Fruit fly (Drosophila melanogaster) whole organism, prepupa: ENCODE measurements around the gene CG8051.

Experiments
- CG10669 ChIP-seq: fragments of 200-800 bp; sonication (Bioruptor generic); optimal IDR thresholded peaks from 3 replicates; lab custom pipeline; 2018; ENCODE audit warnings: missing biosample characterization, mild to moderate bottlenecking, missing genetic modification characterization, moderate library complexity
- CG11762 ChIP-seq: fragments of 200-800 bp; sonication (Bioruptor generic); optimal IDR thresholded peaks from 3 replicates; lab custom pipeline; 2016; ENCODE audit warnings: missing biosample characterization, missing genetic modification characterization; ENCODE audit not compliant: insufficient read depth
- CG11902 ChIP-seq: fragments of 200-800 bp; sonication (Bioruptor generic); optimal IDR thresholded peaks from 3 replicates; lab custom pipeline; 2016; ENCODE audit warnings: missing biosample characterization, missing genetic modification characterization
- CG15336 ChIP-seq: fragments of 200-800 bp; sonication (Bioruptor generic); IDR thresholded peaks from 2 replicates; pipeline ENCODE4 v1.3.6; 2022; ENCODE audit warnings: missing biosample characterization, missing genetic modification characterization
- CG1621 ChIP-seq: fragments of 200-800 bp; sonication (Bioruptor generic); optimal IDR thresholded peaks from 3 replicates; lab custom pipeline; 2018; ENCODE audit warnings: missing biosample characterization, mild to moderate bottlenecking, missing genetic modification characterization
- CG32006 ChIP-seq: fragments of 200-800 bp; sonication (Bioruptor generic); optimal IDR thresholded peaks from 3 replicates; lab custom pipeline; 2017; ENCODE audit warnings: missing biosample characterization, mild to moderate bottlenecking, missing genetic modification characterization
- CG34406 ChIP-seq: fragments of 200-800 bp; sonication (Bioruptor generic); optimal IDR thresholded peaks from 3 replicates; lab custom pipeline; 2016; ENCODE audit warnings: missing biosample characterization, missing genetic modification characterization
- CG3919 ChIP-seq: fragments of 200-800 bp; sonication (Bioruptor generic); optimal IDR thresholded peaks from 3 replicates; lab custom pipeline; 2016; ENCODE audit warnings: missing biosample characterization, missing genetic modification characterization
- CG4318 ChIP-seq: fragments of 200-800 bp; sonication (Bioruptor generic); optimal IDR thresholded peaks from 3 replicates; lab custom pipeline; 2017; ENCODE audit warnings: missing biosample characterization, mild to moderate bottlenecking, missing genetic modification characterization
- CG6792 ChIP-seq: fragments of 200-800 bp; sonication (Bioruptor generic); optimal IDR thresholded peaks from 3 replicates; lab custom pipeline; 2016; ENCODE audit warnings: missing biosample characterization, missing genetic modification characterization
- CG6854 ChIP-seq: fragments of 200-800 bp; sonication (Bioruptor generic); optimal IDR thresholded peaks from 2 replicates; lab custom pipeline; 2017; ENCODE audit warnings: missing biosample characterization, mild to moderate bottlenecking, missing genetic modification characterization
- CG7368 ChIP-seq: fragments of 200-800 bp; sonication (Bioruptor generic); optimal IDR thresholded peaks from 3 replicates; lab custom pipeline; 2016; ENCODE audit warnings: missing biosample characterization, missing genetic modification characterization
- CG8119 ChIP-seq: fragments of 200-800 bp; sonication (Bioruptor generic); IDR thresholded peaks from 3 replicates; pipeline ENCODE4 v1.3.6; 2022; ENCODE audit warnings: missing biosample characterization, missing genetic modification characterization
- CG8632 ChIP-seq: fragments of 200-800 bp; sonication (Bioruptor generic); optimal IDR thresholded peaks from 3 replicates; lab custom pipeline; 2016; ENCODE audit warnings: missing biosample characterization, missing genetic modification characterization
- Eip75B ChIP-seq: fragments of 200-800 bp; sonication (Bioruptor generic); optimal IDR thresholded peaks from 3 replicates; lab custom pipeline; 2016; ENCODE audit warnings: missing biosample characterization, missing genetic modification characterization
- Eip78C ChIP-seq: fragments of 200-800 bp; sonication (Bioruptor generic); peaks from one replicate; lab custom pipeline; 2016; ENCODE audit warnings: missing biosample characterization, missing genetic modification characterization
- Eip93F ChIP-seq: fragments of 200-800 bp; sonication (Bioruptor generic); optimal IDR thresholded peaks from 2 replicates; lab custom pipeline; 2016; ENCODE audit warnings: missing biosample characterization, mild to moderate bottlenecking, missing genetic modification characterization
- Ets96B ChIP-seq: fragments of 200-800 bp; optimal IDR thresholded peaks from 2 replicates; lab custom pipeline; 2019; ENCODE audit warnings: missing biosample characterization, mild to moderate bottlenecking, missing genetic modification characterization, moderate library complexity
- Gug ChIP-seq: fragments of 200-800 bp; sonication (Bioruptor generic); IDR thresholded peaks from 2 replicates; pipeline ENCODE4 v1.3.6; 2022; ENCODE audit warnings: missing biosample characterization, missing genetic modification characterization
- Hr39 ChIP-seq: fragments of 200-800 bp; sonication (Bioruptor generic); optimal IDR thresholded peaks from 2 replicates; lab custom pipeline; 2016; ENCODE audit warnings: missing biosample characterization, missing genetic modification characterization
- Lpt ChIP-seq: fragments of 200-800 bp; sonication (Bioruptor generic); optimal IDR thresholded peaks from 3 replicates; lab custom pipeline; 2016; ENCODE audit warnings: missing biosample characterization, missing genetic modification characterization
- Met ChIP-seq: fragments of 200-800 bp; sonication (Bioruptor generic); optimal IDR thresholded peaks from 3 replicates; lab custom pipeline; 2016; ENCODE audit warnings: missing biosample characterization, missing genetic modification characterization
- Sox102F ChIP-seq: fragments of 200-800 bp; sonication (Bioruptor generic); optimal IDR thresholded peaks from 2 replicates; lab custom pipeline; 2016; ENCODE audit warnings: missing biosample characterization, mild to moderate bottlenecking, missing genetic modification characterization
- Sox14 ChIP-seq: fragments of 200-800 bp; sonication (Bioruptor generic); optimal IDR thresholded peaks from 3 replicates; lab custom pipeline; 2016; ENCODE audit warnings: missing biosample characterization, missing genetic modification characterization
- achi ChIP-seq: fragments of 200-800 bp; sonication (Bioruptor generic); optimal IDR thresholded peaks from 3 replicates; lab custom pipeline; 2016; ENCODE audit warnings: missing biosample characterization, missing genetic modification characterization
- cyc ChIP-seq: fragments of 200-800 bp; sonication (Bioruptor generic); optimal IDR thresholded peaks from 3 replicates; lab custom pipeline; 2016; ENCODE audit warnings: missing biosample characterization, missing genetic modification characterization
- dac ChIP-seq: fragments of 200-800 bp; sonication (Bioruptor generic); optimal IDR thresholded peaks from 2 replicates; lab custom pipeline; 2017; ENCODE audit warnings: missing biosample characterization, mild to moderate bottlenecking, missing genetic modification characterization
- dsx ChIP-seq: fragments of 200-800 bp; optimal IDR thresholded peaks from 3 replicates; lab custom pipeline; 2019; ENCODE audit warnings: missing biosample characterization, mild to moderate bottlenecking, missing genetic modification characterization, moderate library complexity; ENCODE audit not compliant: poor library complexity, severe bottlenecking
- esn ChIP-seq: fragments of 200-800 bp; sonication (Bioruptor generic); optimal IDR thresholded peaks from 2 replicates; lab custom pipeline; 2016; ENCODE audit warnings: missing biosample characterization, mild to moderate bottlenecking, missing genetic modification characterization, moderate library complexity
- fd59A ChIP-seq: fragments of 200-800 bp; sonication (Bioruptor generic); optimal IDR thresholded peaks from 2 replicates; lab custom pipeline; 2017; ENCODE audit warnings: missing biosample characterization, mild to moderate bottlenecking, missing genetic modification characterization, missing genetic modification reagents
- fkh ChIP-seq: fragments of 200-800 bp; sonication (Bioruptor generic); optimal IDR thresholded peaks from 3 replicates; lab custom pipeline; 2017; ENCODE audit warnings: missing biosample characterization, mild to moderate bottlenecking, missing genetic modification characterization, moderate library complexity
- lz ChIP-seq: fragments of 200-800 bp; sonication (Bioruptor generic); optimal IDR thresholded peaks from 3 replicates; lab custom pipeline; 2016; ENCODE audit warnings: missing biosample characterization, missing genetic modification characterization
- spab ChIP-seq: fragments of 200-800 bp; sonication (Bioruptor generic); optimal IDR thresholded peaks from 2 replicates; lab custom pipeline; 2017; ENCODE audit warnings: missing biosample characterization, mild to moderate bottlenecking, missing genetic modification characterization, missing genetic modification reagents
- svp ChIP-seq: fragments of 200-800 bp; sonication (Bioruptor generic); peaks from one replicate; lab custom pipeline; 2016; ENCODE audit warnings: missing biosample characterization, missing genetic modification characterization
- topi ChIP-seq: fragments of 200-800 bp; sonication (Bioruptor generic); optimal IDR thresholded peaks from 3 replicates; lab custom pipeline; 2016; ENCODE audit warnings: missing biosample characterization, missing genetic modification characterization

Gene CG8051

dm6 chrX:19348835-19349466 lies 41.2 kb upstream of the CG8051 start (continued):
- no peak for TF ChIP-seq spab (GFP tag; lab: Kevin White, UChicago)
- no peak for TF ChIP-seq Gug
- no peak for TF ChIP-seq fd59A
- TF ChIP-seq Sox14, result peak; percentile 40
- TF ChIP-seq lz (GFP tag; lab: Kevin White, UChicago), result peak; percentile 12
- TF ChIP-seq Lpt (GFP tag; lab: Kevin White, UChicago), result peak; percentile 35
- no peak for TF ChIP-seq dac (GFP tag; lab: Kevin White, UChicago)
- TF ChIP-seq topi (GFP tag; lab: Kevin White, UChicago), result no peak
- TF ChIP-seq, all 60 proteins: peak for 20

- TF ChIP-seq Hr39 (GFP tag; lab: Kevin White, UChicago) (no peak), CG34406 (no peak), CG11762 (GFP tag; lab: Kevin White, UChicago) (no peak), CG6792 (GFP tag; lab: Kevin White, UChicago) (no peak), Met (GFP tag; lab: Kevin White, UChicago) (no peak), Sox102F (GFP tag; lab: Kevin White, UChicago) (no peak), CG4318 (no peak), CG8119 (GFP tag; lab: Robert Waterston, UW) (no peak), svp (GFP tag; lab: Kevin White, UChicago) (no peak), CG7368 (GFP tag; lab: Kevin White, UChicago) (no peak)
Observed at dm6 chrX:19348222-19348621, 40.5 kb upstream of the CG8051 start, which contains the start of gene nAChRalpha7. nAChRalpha7 (minus strand) TSS chrX:19348447.

DNA sequence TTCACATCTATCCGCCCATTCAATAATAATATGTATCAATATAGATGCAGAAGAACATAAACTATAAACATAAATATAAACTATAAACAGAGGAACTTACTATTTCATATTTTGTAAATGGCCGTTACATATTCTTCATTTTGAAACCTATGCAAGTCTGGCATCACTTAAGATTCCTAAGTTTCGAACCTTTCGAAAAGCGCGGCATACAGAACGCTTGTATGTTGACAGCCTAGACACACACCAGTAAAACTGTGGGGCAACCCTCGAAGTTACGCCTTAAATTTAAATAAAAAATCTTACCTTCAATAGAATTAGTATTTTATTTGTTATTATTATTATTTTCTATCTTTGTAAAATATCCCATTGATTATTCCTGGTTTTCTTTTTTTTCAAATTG lies 19.0 kb upstream of the CG8051 start:
- no peak for TF ChIP-seq CG32006
- no peak for TF ChIP-seq fkh (GFP tag; lab: Kevin White, UChicago)
- no peak for TF ChIP-seq fd59A
- no peak for TF ChIP-seq CG10669
- no peak for TF ChIP-seq dsx (GFP tag; lab: Kevin White, UChicago)
- no peak for TF ChIP-seq Met (GFP tag; lab: Kevin White, UChicago)
- no peak for TF ChIP-seq cyc (GFP tag; lab: Kevin White, UChicago)
- TF ChIP-seq topi (GFP tag; lab: Kevin White, UChicago), result no peak
- TF ChIP-seq CG6854 (GFP tag; lab: Kevin White, UChicago), result no peak
- TF ChIP-seq, all 60 proteins: peak for 0

DNA sequence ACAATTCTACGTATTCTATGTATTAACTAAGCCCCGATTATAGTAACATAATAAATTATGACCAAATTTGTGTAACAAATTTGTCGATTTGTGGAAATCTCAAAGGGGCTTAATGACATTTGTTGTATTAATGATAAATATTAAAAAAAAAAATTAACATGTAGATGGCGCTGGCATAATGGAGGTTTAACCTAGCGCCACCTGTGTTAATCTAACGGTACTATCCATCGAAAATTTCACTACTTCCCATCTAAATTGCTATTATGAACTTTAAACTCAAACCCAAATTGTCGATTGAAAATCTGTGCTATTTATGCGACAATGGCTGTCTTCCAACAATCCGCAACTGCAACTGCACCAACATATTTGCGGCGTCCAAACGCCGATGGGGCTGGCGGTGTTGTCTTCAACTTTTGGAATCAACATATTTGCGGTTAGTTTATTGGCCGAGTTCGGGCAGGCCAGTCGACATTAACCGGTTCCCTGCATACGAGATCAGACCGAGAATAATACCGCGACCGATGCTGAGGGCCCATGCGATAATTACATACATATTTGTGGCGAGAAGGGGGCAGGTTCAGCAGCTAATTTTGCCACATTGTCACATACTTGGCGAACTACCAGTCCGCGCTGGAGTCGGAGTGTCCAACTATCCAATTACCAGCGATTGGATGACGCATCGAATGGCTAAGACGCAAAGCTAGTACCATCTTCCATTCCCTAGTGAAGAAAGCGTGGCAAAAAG lies 18.2 kb upstream of the CG8051 start:
- TF ChIP-seq CG34406 (no peak), CG1621 (tag; lab: Kevin White, UChicago) (no peak), achi (GFP tag; lab: Kevin White, UChicago) (no peak), Ets96B (tag; lab: Kevin White, UChicago) (no peak), Sox102F (GFP tag; lab: Kevin White, UChicago) (no peak), CG11902 (GFP tag; lab: Kevin White, UChicago) (no peak), Eip75B (GFP tag; lab: Kevin White, UChicago) (no peak), CG3919 (GFP tag; lab: Kevin White, UChicago) (peak; percentile 7), Met (GFP tag; lab: Kevin White, UChicago) (peak; percentile 24), Eip93F (no peak), fd59A (no peak), cyc (GFP tag; lab: Kevin White, UChicago) (no peak), CG8632 (GFP tag; lab: Kevin White, UChicago) (no peak), esn (GFP tag; lab: Kevin White, UChicago) (peak; percentile 9), dsx (GFP tag; lab: Kevin White, UChicago) (peak; percentile 58), CG15336 (GFP tag; lab: Robert Waterston, UW) (no peak), topi (GFP tag; lab: Kevin White, UChicago) (no peak), CG10669 (no peak), Eip78C (GFP tag; lab: Kevin White, UChicago) (peak; percentile 59), spab (GFP tag; lab: Kevin White, UChicago) (no peak)
